Fruit fly (Drosophila melanogaster): ENCODE measurements around the gene Prosbeta7.

- TF ChIP-seq ttk (optimal IDR thresholded peaks at IDR 0.05) (no peak), Sin3A (optimal IDR thresholded peaks at IDR 0.05) (no peak)
These were observed 32.0 kb upstream of the Prosbeta7 start for dm6 chr3R:5390095-5390663.

Measured in Kc167 (cell line).